Worm (Caenorhabditis elegans): Measurements from ENCODE around the gene sly-1.

DNA sequence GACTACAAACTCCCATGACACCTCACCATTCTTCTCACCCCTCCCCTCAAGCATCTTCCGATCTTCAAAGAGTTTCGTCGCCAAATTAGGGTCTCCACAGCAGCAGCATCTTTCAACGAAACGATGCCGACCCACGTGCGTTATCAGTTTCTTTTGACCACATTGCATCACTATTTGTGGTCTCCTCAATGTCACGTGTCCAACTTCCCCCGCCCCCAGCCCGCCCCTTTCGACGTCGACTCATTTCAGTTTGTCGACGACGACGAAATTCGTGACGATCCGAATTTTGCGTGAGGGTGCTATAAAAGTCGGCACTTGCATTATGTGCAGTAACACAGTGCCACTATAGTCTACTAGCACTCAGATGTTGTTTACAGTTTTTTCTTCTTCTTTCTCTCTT, 27.3 kb downstream of the sly-1 start:
- TF ChIP-seq zag-1 (tag; optimal IDR thresholded peaks at IDR 0.05) (no peak), fos-1 (tag; optimal IDR thresholded peaks at IDR 0.05) (no peak), nhr-28 (tag; optimal IDR thresholded peaks at IDR 0.05) (no peak), elt-2 (tag; optimal IDR thresholded peaks at IDR 0.05) (peak; percentile 80), jun-1 (tag; optimal IDR thresholded peaks at IDR 0.05) (no peak), unc-30 (tag; optimal IDR thresholded peaks at IDR 0.05) (no peak), alr-1 (tag; optimal IDR thresholded peaks at IDR 0.05; ENCODE audit: borderline replicate concordance) (no peak), aha-1 (tag; optimal IDR thresholded peaks at IDR 0.05) (no peak), efl-1 (optimal IDR thresholded peaks at IDR 0.05) (no peak), efl-1 (GFP tag; optimal IDR thresholded peaks at IDR 0.05 in 1 of 2) (peak in 1 of 2 experiments; percentile 64), ztf-4 (tag; optimal IDR thresholded peaks at IDR 0.05) (peak; percentile 14), fkh-10 (GFP tag; optimal IDR thresholded peaks at IDR 0.05) (no peak), lin-35 (GFP tag; optimal IDR thresholded peaks at IDR 0.05) (peak in 1 of 2 experiments; percentile 59)

Data from whole organism, L1 larva.